Worm (Caenorhabditis elegans): Measurements from ENCODE around the gene nmur-2.

Gene nmur-2

DNA sequence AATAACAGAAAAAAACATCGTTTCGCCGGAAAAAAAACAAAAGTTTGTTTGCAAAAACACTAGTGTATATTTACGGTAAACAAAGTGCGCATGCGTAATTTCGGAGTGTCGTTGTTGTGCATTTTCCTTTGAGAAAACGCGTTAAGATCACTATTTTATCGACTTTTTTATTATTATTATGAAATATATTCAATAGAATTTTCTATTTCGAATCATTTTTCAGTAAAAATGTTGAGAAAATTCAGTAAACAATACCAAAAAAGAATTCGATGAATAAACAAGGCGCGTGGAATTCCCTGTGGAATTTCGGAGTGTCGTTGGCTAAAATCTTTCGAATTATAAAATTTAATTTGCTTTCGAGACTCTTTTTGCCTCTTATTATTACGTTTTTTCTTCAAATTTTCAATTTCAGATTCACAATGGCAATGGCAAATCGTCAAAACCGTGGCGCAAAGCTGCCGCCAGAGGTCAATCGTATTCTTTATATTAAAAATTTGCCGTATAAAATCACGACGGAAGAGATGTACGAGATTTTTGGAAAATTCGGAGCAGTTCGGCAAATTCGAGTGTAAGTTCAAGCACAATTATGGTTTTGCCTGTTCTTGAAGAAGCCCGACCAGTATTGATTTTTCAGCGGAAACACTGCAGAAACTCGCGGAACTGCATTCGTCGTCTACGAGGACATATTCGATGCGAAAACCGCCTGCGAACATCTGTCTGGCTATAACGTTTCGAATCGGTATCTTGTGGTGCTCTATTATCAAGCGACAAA, 26.6 kb downstream of the nmur-2 start, which contains the start of the genes luc-7L3 and sftb-6 (continued):
- TF ChIP-seq saeg-2 (GFP tag; IDR thresholded peaks at IDR 0.05) = no peak
- TF ChIP-seq nhr-6 (tag; optimal IDR thresholded peaks at IDR 0.05) = no peak
- no peak for TF ChIP-seq hlh-11 (tag; optimal IDR thresholded peaks at IDR 0.05)
- no peak for TF ChIP-seq php-3 (GFP tag; IDR thresholded peaks at IDR 0.05)
- peak; percentile 83 for TF ChIP-seq R02D3.7 (tag; optimal IDR thresholded peaks at IDR 0.05)
- no peak for TF ChIP-seq aly-2 (tag; optimal IDR thresholded peaks at IDR 0.05)
- no peak for TF ChIP-seq ceh-28 (tag; optimal IDR thresholded peaks at IDR 0.05)
- no peak for TF ChIP-seq D1046.2 (GFP tag; IDR thresholded peaks at IDR 0.05)
- no peak for TF ChIP-seq zag-1 (tag; optimal IDR thresholded peaks at IDR 0.05)
- TF ChIP-seq ceh-44 (GFP tag; IDR thresholded peaks at IDR 0.05) = no peak
- no peak for TF ChIP-seq ceh-82 (tag; optimal IDR thresholded peaks at IDR 0.05)
- peak; percentile 21 for TF ChIP-seq hlh-30 (tag; optimal IDR thresholded peaks at IDR 0.05; ENCODE audit: insufficient read depth)
- TF ChIP-seq fos-1 (tag; optimal IDR thresholded peaks at IDR 0.05) = no peak
- TF ChIP-seq nhr-76 (tag; optimal IDR thresholded peaks at IDR 0.05) = no peak
- no peak for TF ChIP-seq lir-3 (tag; optimal IDR thresholded peaks at IDR 0.05)
- TF ChIP-seq T26A8.4 (GFP tag; IDR thresholded peaks at IDR 0.05) = no peak
- TF ChIP-seq mxl-2 (GFP tag; conservative IDR thresholded peaks at IDR 0.05) = no peak

DNA sequence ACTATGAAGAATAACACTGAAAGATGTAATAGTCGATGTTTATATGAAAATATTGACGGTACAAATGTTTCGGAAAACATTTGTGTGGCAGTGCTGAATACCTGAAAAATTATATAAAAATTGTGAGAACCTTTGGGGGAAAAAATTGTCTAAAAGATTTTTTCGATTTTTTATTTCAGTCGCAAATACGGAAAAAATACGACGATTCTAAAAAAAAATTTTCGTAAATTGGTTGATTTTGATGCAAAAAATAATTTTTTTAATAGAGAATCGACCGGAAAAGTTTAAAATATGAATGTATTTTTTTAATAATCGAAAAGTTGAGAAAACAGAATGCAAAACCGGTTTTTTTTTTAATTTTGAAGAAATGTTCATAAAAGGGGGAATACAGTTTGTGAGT, 29.6 kb downstream of the nmur-2 start, which contains the start of gene C50D2.7:
Gene C50D2.7 (minus strand): TSS at position 101 of the 400 bp plus-strand sequence.
- no peak for TF ChIP-seq ceh-20 (GFP tag; IDR thresholded peaks at IDR 0.05)
- no peak for TF ChIP-seq unc-39 (tag; optimal IDR thresholded peaks at IDR 0.05)
- TF ChIP-seq tag-97 (GFP tag; IDR thresholded peaks at IDR 0.05) = no peak
- no peak for TF ChIP-seq hmg-1.1 (GFP tag; IDR thresholded peaks at IDR 0.05)
- TF ChIP-seq Y105C5A.15 (GFP tag; IDR thresholded peaks at IDR 0.05) = no peak
- no peak for TF ChIP-seq dmd-9 (GFP tag; IDR thresholded peaks at IDR 0.05)
- TF ChIP-seq dmd-8 (GFP tag; IDR thresholded peaks at IDR 0.05) = no peak
- TF ChIP-seq hif-1 (tag; optimal IDR thresholded peaks at IDR 0.05) = no peak
- TF ChIP-seq tra-1 (GFP tag; IDR thresholded peaks at IDR 0.05) = no peak
- no peak for TF ChIP-seq egl-43 (GFP tag; IDR thresholded peaks at IDR 0.05)

DNA sequence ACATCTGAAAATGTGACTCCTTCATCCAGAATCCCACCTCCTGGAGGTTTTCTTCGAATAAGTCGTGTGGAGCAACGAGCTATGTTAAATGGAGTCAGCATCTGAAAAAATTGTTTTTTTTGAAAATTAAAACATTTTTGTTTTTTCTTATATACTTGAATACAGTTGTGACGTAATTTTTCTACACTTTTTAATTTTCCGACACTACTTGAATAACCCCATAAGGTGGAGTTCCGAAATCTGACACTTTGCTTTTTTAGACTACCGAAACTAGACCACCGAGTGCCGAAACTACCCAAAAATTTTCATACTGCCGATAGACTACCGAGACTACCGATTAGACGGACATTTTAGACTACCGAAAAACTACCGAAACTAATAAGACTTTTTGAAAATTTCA, 33.4 kb downstream of the nmur-2 start, which contains the start of gene mcat-1:
Gene mcat-1 (minus strand): TSS at position 101 of the 400 bp plus-strand sequence.
- peak in 1 of 2 experiments; percentile 49 for TF ChIP-seq unc-62 (GFP tag; optimal IDR thresholded peaks at IDR 0.05 in 1 of 2)
- no peak for TF ChIP-seq unc-62 (tag; optimal IDR thresholded peaks at IDR 0.05)
- TF ChIP-seq mdt-29 (GFP tag; IDR thresholded peaks at IDR 0.05) = no peak

DNA sequence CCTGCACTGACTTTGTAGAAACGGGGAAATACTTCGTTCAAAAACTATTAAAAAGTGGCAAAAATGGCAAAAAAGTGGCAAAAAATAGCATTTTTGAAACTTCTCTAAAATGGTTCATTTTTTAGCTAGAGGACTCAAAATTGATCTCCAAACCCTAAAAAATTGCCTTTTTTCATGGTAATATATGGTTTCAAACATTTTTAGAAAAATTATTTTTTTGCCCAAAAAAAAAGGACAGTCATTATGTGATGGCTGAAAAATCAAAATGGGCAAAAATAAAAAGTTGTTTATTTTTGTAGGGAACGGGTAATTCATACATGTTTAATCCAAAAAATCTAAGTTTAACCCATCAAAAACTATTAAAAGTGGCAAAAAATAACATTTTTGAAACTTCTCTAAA, 36.9 kb downstream of the nmur-2 start:
- TF ChIP-seq zfp-2 (tag; optimal IDR thresholded peaks at IDR 0.05) = no peak
- no peak for TF ChIP-seq ZK337.2 (GFP tag; IDR thresholded peaks at IDR 0.05)
- TF ChIP-seq nhr-237 (tag; optimal IDR thresholded peaks at IDR 0.05) = no peak
- no peak for TF ChIP-seq sdz-12 (GFP tag; optimal IDR thresholded peaks at IDR 0.05)
- no peak for TF ChIP-seq nhr-25 (tag; optimal IDR thresholded peaks at IDR 0.05; ENCODE audit: borderline replicate concordance, insufficient read depth)
- TF ChIP-seq snpc-1.2 (GFP tag; IDR thresholded peaks at IDR 0.05) = no peak
- no peak for TF ChIP-seq T20F7.1 (GFP tag; optimal IDR thresholded peaks at IDR 0.05)
- TF ChIP-seq unc-39 (tag; optimal IDR thresholded peaks at IDR 0.05) = no peak
- TF ChIP-seq nhr-48 (tag; optimal IDR thresholded peaks at IDR 0.05) = no peak
- no peak for TF ChIP-seq Y5F2A.4 (GFP tag; optimal IDR thresholded peaks at IDR 0.05)
- TF ChIP-seq nhr-42 (GFP tag; IDR thresholded peaks at IDR 0.05) = no peak
- no peak for TF ChIP-seq rbr-2 (tag; optimal IDR thresholded peaks at IDR 0.05)
- no peak for TF ChIP-seq pqm-1 (tag; optimal IDR thresholded peaks at IDR 0.05)
- no peak for TF ChIP-seq lin-15B (tag; optimal IDR thresholded peaks at IDR 0.05)
- TF ChIP-seq Y75B8A.6 (GFP tag; IDR thresholded peaks at IDR 0.05) = no peak
- no peak for TF ChIP-seq F49E8.2 (tag; optimal IDR thresholded peaks at IDR 0.05; ENCODE audit: borderline replicate concordance)
- no peak for TF ChIP-seq hmg-1.1 (GFP tag; IDR thresholded peaks at IDR 0.05)
- TF ChIP-seq arid-1 (GFP tag; conservative IDR thresholded peaks at IDR 0.05) = no peak

Measured in whole organism, L4 larva.